Fruit fly (Drosophila melanogaster) whole organism, embryonic: ENCODE data around the gene Etfb.

Source experiments
- Ada2b ChIP-seq: fragments of 200-800 bp; sonication (Bioruptor generic); IDR thresholded peaks from 2 replicates; pipeline ENCODE4 v1.3.6; 2022; ENCODE audit warnings: missing biosample characterization, missing genetic modification characterization
- Atf-2 ChIP-seq: fragments of 200-800 bp; sonication (Bioruptor generic); optimal IDR thresholded peaks from 2 replicates; lab custom pipeline; 2016; ENCODE audit warnings: missing biosample characterization, missing genetic modification characterization
- BtbVII ChIP-seq: fragments of 200-800 bp; sonication (Bioruptor generic); optimal IDR thresholded peaks from 3 replicates; lab custom pipeline; 2017; ENCODE audit warnings: missing biosample characterization, mild to moderate bottlenecking, missing genetic modification characterization
- C15 ChIP-seq: fragments of 200-800 bp; sonication (Bioruptor generic); IDR thresholded peaks from 3 replicates; pipeline ENCODE4 v1.3.6; 2022; ENCODE audit warnings: missing biosample characterization, missing genetic modification characterization
- CG10321 ChIP-seq: fragments of 200-800 bp; sonication (Bioruptor generic); IDR thresholded peaks from 2 replicates; pipeline ENCODE4 v1.3.6; 2022; ENCODE audit warnings: missing biosample characterization, missing genetic modification characterization
- CG10543 ChIP-seq: fragments of 200-800 bp; sonication (Bioruptor generic); optimal IDR thresholded peaks from 3 replicates; lab custom pipeline; 2017; ENCODE audit warnings: missing biosample characterization, mild to moderate bottlenecking, missing genetic modification characterization, moderate library complexity
- CG10979 ChIP-seq: fragments of 200-800 bp; sonication (Bioruptor generic); optimal IDR thresholded peaks from 2 replicates; lab custom pipeline; 2018; ENCODE audit warnings: missing biosample characterization, mild to moderate bottlenecking, missing genetic modification characterization, moderate library complexity
- CG12769 ChIP-seq: fragments of 200-800 bp; sonication (Bioruptor generic); optimal IDR thresholded peaks from 2 replicates; lab custom pipeline; 2019; ENCODE audit warnings: missing biosample characterization, mild to moderate bottlenecking, missing genetic modification characterization, moderate library complexity
- CG13624 ChIP-seq: fragments of 200-800 bp; sonication (Bioruptor generic); optimal IDR thresholded peaks from 2 replicates; lab custom pipeline; 2016; ENCODE audit warnings: missing biosample characterization, missing genetic modification characterization
- CG13894 ChIP-seq: fragments of 200-800 bp; sonication (Bioruptor generic); optimal IDR thresholded peaks from 3 replicates; lab custom pipeline; 2018; ENCODE audit warnings: missing biosample characterization, mild to moderate bottlenecking, missing genetic modification characterization, moderate library complexity
- CG14014 ChIP-seq: fragments of 200-800 bp; sonication (Bioruptor generic); IDR thresholded peaks from 2 replicates; pipeline ENCODE4 v1.3.6; 2022; ENCODE audit warnings: missing biosample characterization, missing genetic modification characterization
- CG30020 ChIP-seq: fragments of 200-800 bp; optimal IDR thresholded peaks from 2 replicates; lab custom pipeline; 2019; ENCODE audit warnings: missing biosample characterization, mild to moderate bottlenecking, missing genetic modification characterization, moderate library complexity
- CG30431 ChIP-seq: fragments of 200-800 bp; sonication (Bioruptor generic); optimal IDR thresholded peaks from 2 replicates; lab custom pipeline; 2017; ENCODE audit warnings: missing biosample characterization, missing genetic modification characterization
- CG31388 ChIP-seq: fragments of 200-800 bp; sonication (Bioruptor generic); optimal IDR thresholded peaks from 2 replicates; lab custom pipeline; 2016; ENCODE audit warnings: missing biosample characterization, missing genetic modification characterization
- CG31441 ChIP-seq: fragments of 200-800 bp; sonication (Bioruptor generic); IDR thresholded peaks from 2 replicates; pipeline ENCODE4 v1.3.6; 2022; ENCODE audit warnings: missing biosample characterization, missing genetic modification characterization
- CG32772 ChIP-seq: fragments of 200-800 bp; sonication (Bioruptor generic); IDR thresholded peaks from 2 replicates; pipeline ENCODE4 v1.3.6; 2022; ENCODE audit warnings: missing biosample characterization, missing genetic modification characterization
- CG4707 ChIP-seq: fragments of 200-800 bp; sonication (Bioruptor generic); optimal IDR thresholded peaks from 2 replicates; lab custom pipeline; 2018; ENCODE audit warnings: missing biosample characterization, mild to moderate bottlenecking, missing genetic modification characterization, moderate library complexity
- CG9932 ChIP-seq: fragments of 200-800 bp; sonication (Bioruptor generic); IDR thresholded peaks from 2 replicates; pipeline ENCODE4 v1.3.6; 2022; ENCODE audit warnings: missing biosample characterization, missing genetic modification characterization
- CoRest ChIP-seq: fragments of 200-800 bp; sonication (Bioruptor generic); optimal IDR thresholded peaks from 3 replicates; lab custom pipeline; 2018; ENCODE audit warnings: missing biosample characterization, mild to moderate bottlenecking, missing genetic modification characterization, moderate library complexity
- E2f2 ChIP-seq: fragments of 200-800 bp; sonication (Bioruptor generic); IDR thresholded peaks from 2 replicates; pipeline ENCODE4 v1.3.6; 2022; ENCODE audit warnings: missing biosample characterization, missing genetic modification characterization
- Fer3 ChIP-seq: fragments of 200-800 bp; sonication (Bioruptor generic); optimal IDR thresholded peaks from 2 replicates; lab custom pipeline; 2018; ENCODE audit warnings: missing biosample characterization, mild to moderate bottlenecking, missing genetic modification characterization, moderate library complexity
- HLHmδ ChIP-seq: fragments of 200-800 bp; sonication (Bioruptor generic); optimal IDR thresholded peaks from 2 replicates; lab custom pipeline; 2018; ENCODE audit warnings: missing biosample characterization, mild to moderate bottlenecking, missing genetic modification characterization, moderate library complexity
- Hsf ChIP-seq: fragments of 200-800 bp; sonication (Bioruptor generic); optimal IDR thresholded peaks from 3 replicates; lab custom pipeline; 2016; ENCODE audit warnings: missing biosample characterization, missing genetic modification characterization
- Myb ChIP-seq: fragments of 200-800 bp; sonication (Bioruptor generic); optimal IDR thresholded peaks from 2 replicates; lab custom pipeline; 2016; ENCODE audit warnings: missing biosample characterization, missing genetic modification characterization
- PHDP ChIP-seq: fragments of 200-800 bp; sonication (Bioruptor generic); optimal IDR thresholded peaks from 3 replicates; lab custom pipeline; 2018; ENCODE audit warnings: missing biosample characterization, mild to moderate bottlenecking, missing genetic modification characterization, moderate library complexity
- YL-1 ChIP-seq: fragments of 200-800 bp; sonication (Bioruptor generic); optimal IDR thresholded peaks from 3 replicates; lab custom pipeline; 2017; ENCODE audit warnings: missing biosample characterization, mild to moderate bottlenecking, missing genetic modification characterization
- aop ChIP-seq: fragments of 200-800 bp; sonication (Bioruptor generic); IDR thresholded peaks from 2 replicates; pipeline ENCODE4 v1.3.6; 2022; ENCODE audit warnings: missing biosample characterization, missing genetic modification characterization
- chif ChIP-seq, 2 experiments: fragments of 200-800 bp; sonication (Bioruptor generic); optimal IDR thresholded peaks; 3 replicates each; lab custom pipeline; 2016; ENCODE audit warnings: missing biosample characterization in 2 of 2, missing genetic modification characterization in 2 of 2
- crol ChIP-seq: fragments of 200-800 bp; sonication (Bioruptor generic); IDR thresholded peaks from 2 replicates; pipeline ENCODE4 v1.3.6; 2022; ENCODE audit warnings: missing biosample characterization, missing genetic modification characterization
- cwo ChIP-seq: fragments of 200-800 bp; sonication (Bioruptor generic); optimal IDR thresholded peaks from 3 replicates; lab custom pipeline; 2017; ENCODE audit warnings: missing biosample characterization, missing genetic modification characterization, mild to moderate bottlenecking, moderate library complexity, missing genetic modification reagents
- dm ChIP-seq: fragments of 200-800 bp; sonication (Bioruptor generic); optimal IDR thresholded peaks from 3 replicates; lab custom pipeline; 2016; ENCODE audit warnings: missing biosample characterization, missing genetic modification characterization
- gt ChIP-seq: fragments of 200-800 bp; sonication (Bioruptor generic); IDR thresholded peaks from 2 replicates; pipeline ENCODE4 v1.3.6; 2022; ENCODE audit warnings: missing biosample characterization, missing genetic modification characterization
- ind ChIP-seq: fragments of 200-800 bp; sonication (Bioruptor generic); optimal IDR thresholded peaks from 3 replicates; lab custom pipeline; 2016; ENCODE audit warnings: missing biosample characterization, missing genetic modification characterization
- jumu ChIP-seq: fragments of 200-800 bp; sonication (Bioruptor generic); optimal IDR thresholded peaks from 3 replicates; lab custom pipeline; 2016; ENCODE audit warnings: missing biosample characterization, missing genetic modification characterization
- lbe ChIP-seq: fragments of 200-800 bp; sonication (Bioruptor generic); optimal IDR thresholded peaks from 2 replicates; lab custom pipeline; 2016; ENCODE audit warnings: missing biosample characterization, mild to moderate bottlenecking, missing genetic modification characterization
- lov ChIP-seq, 2 experiments: fragments of 200-800 bp in 1 of 2; fragments of >200 bp in 1 of 2; sonication (Bioruptor generic) in 1 of 2; IDR thresholded peaks in 1 of 2; optimal IDR thresholded peaks in 1 of 2; 2 replicates in 1 of 2; 3 replicates in 1 of 2; pipeline versions ENCODE4 v1.3.6 to Lab custom; 2017 to 2022; ENCODE audit warnings: missing biosample characterization in 1 of 2, missing genetic modification characterization in 1 of 2
- maf-S ChIP-seq: fragments of 200-800 bp; sonication (Bioruptor generic); optimal IDR thresholded peaks from 2 replicates; lab custom pipeline; 2016; ENCODE audit warnings: missing biosample characterization, missing genetic modification characterization
- mirr ChIP-seq: fragments of 200-800 bp; sonication (Bioruptor generic); optimal IDR thresholded peaks from 3 replicates; lab custom pipeline; 2018; ENCODE audit warnings: missing biosample characterization, mild to moderate bottlenecking, missing genetic modification characterization
- nom ChIP-seq: fragments of 200-800 bp; sonication (Bioruptor generic); optimal IDR thresholded peaks from 2 replicates; lab custom pipeline; 2017; ENCODE audit warnings: missing biosample characterization, missing genetic modification characterization, mild to moderate bottlenecking, moderate library complexity, missing genetic modification reagents
- repo ChIP-seq: fragments of 200-800 bp; sonication (Bioruptor generic); optimal IDR thresholded peaks from 2 replicates; lab custom pipeline; 2016; ENCODE audit warnings: missing biosample characterization, missing genetic modification characterization
- schlank ChIP-seq: fragments of 200-800 bp; sonication (Bioruptor generic); optimal IDR thresholded peaks from 2 replicates; lab custom pipeline; 2018; ENCODE audit warnings: missing biosample characterization, mild to moderate bottlenecking, missing genetic modification characterization
- scrt ChIP-seq: fragments of 200-800 bp; sonication (Bioruptor generic); optimal IDR thresholded peaks from 2 replicates; lab custom pipeline; 2018; ENCODE audit warnings: missing biosample characterization, mild to moderate bottlenecking, missing genetic modification characterization, moderate library complexity
- sd ChIP-seq: fragments of 200-800 bp; sonication (Bioruptor generic); optimal IDR thresholded peaks from 3 replicates; lab custom pipeline; 2018; ENCODE audit warnings: missing biosample characterization, mild to moderate bottlenecking, missing genetic modification characterization, moderate library complexity
- sens-2 ChIP-seq: fragments of 200-800 bp; sonication (Bioruptor generic); IDR thresholded peaks from 2 replicates; pipeline ENCODE4 v1.3.6; 2022; ENCODE audit warnings: missing biosample characterization, missing genetic modification characterization
- slbo ChIP-seq: fragments of 200-800 bp; sonication (Bioruptor generic); IDR thresholded peaks from 2 replicates; pipeline ENCODE4 v1.3.6; 2022; ENCODE audit warnings: missing biosample characterization, missing genetic modification characterization
- sr ChIP-seq: fragments of 200-800 bp; sonication (Bioruptor generic); IDR thresholded peaks from 3 replicates; pipeline ENCODE4 v1.3.6; 2022; ENCODE audit warnings: missing biosample characterization, missing genetic modification characterization
- tll ChIP-seq, 2 experiments: fragments of 200-800 bp in 1 of 2; fragments of >200 bp in 1 of 2; sonication (Bioruptor generic) in 1 of 2; optimal IDR thresholded peaks; 2 replicates each; lab custom pipeline; 2017 to 2019; ENCODE audit warnings: missing biosample characterization in 2 of 2, missing genetic modification characterization in 2 of 2, mild to moderate bottlenecking in 1 of 2, moderate library complexity in 1 of 2
- ttk ChIP-seq: fragments of 200-800 bp; sonication (Bioruptor generic); IDR thresholded peaks from 2 replicates; pipeline ENCODE4 v2.1.2; 2022; ENCODE audit warnings: missing biosample characterization, missing genetic modification characterization
- yki ChIP-seq: fragments of >200 bp; optimal IDR thresholded peaks from 3 replicates; lab custom pipeline; 2018
- zfh1 ChIP-seq: fragments of 200-800 bp; sonication (Bioruptor generic); IDR thresholded peaks from 3 replicates; pipeline ENCODE4 v1.3.6; 2022; ENCODE audit warnings: missing biosample characterization, missing genetic modification characterization

Etfb gene

DNA sequence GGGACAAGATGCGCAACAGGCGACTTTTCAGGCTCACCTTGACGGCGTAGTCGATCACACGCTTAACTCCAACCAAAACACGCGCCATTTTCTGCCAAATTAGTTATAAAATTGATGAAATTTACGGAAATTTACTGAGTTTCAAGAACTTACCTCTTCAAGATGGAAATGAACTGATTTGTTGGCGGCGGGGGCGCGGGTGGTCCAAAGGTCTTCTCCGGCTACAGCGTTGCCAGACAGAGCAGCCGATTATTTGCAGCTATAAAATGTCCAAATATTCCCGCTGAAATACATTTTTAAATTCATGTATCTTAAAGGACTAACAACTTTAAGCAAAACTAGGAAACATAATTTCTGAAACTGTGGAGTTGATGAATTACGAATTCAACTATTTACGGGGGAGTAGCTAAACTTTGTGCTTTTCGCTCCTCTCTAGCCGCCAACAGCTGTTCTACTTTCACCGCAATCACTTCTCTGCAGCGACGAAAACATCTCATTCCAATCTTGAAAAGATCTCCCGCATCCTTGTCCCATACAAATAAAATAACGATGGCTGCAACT lies at the start of gene Etfb, which contains the start of gene CG7789 (continued):
- TF ChIP-seq Hsf (GFP tag; lab: Kevin White, UChicago) (peak; percentile 83), CG10979 (peak; percentile 34), cwo (GFP tag; lab: Kevin White, UChicago) (no peak), sens-2 (GFP tag; lab: Robert Waterston, UW) (peak; percentile 70; the same call in 1 of the 2 replicates), lbe (GFP tag; lab: Kevin White, UChicago) (no peak), CG30020 (peak; percentile 32), CG10543 (peak; percentile 68), BtbVII (no peak), CG31441 (GFP tag; lab: Robert Waterston, UW) (no peak), CG4707 (GFP tag; lab: Kevin White, UChicago) (no peak), CG30431 (GFP tag; lab: Kevin White, UChicago) (peak; percentile 39), jumu (GFP tag; lab: Kevin White, UChicago) (peak; percentile 78), CG10321 (GFP tag; lab: Robert Waterston, UW) (peak; percentile 54), repo (GFP tag; lab: Kevin White, UChicago) (peak; percentile 54), ttk (GFP tag; lab: Robert Waterston, UW) (peak; percentile 74), CG32772 (GFP tag; lab: Robert Waterston, UW) (peak; percentile 77), crol (GFP tag; lab: Robert Waterston, UW) (peak; percentile 98), aop (no peak), scrt (GFP tag; lab: Kevin White, UChicago) (peak; percentile 81), PHDP (no peak), lov (optimal IDR thresholded peaks at IDR 0.05; lab: Kevin White, UChicago) (no peak), lov (GFP tag; IDR thresholded peaks at IDR 0.05; lab: Robert Waterston, UW) (0 out of 3 replicates have a peak, but pooled peaks have one; percentile 16), tll (GFP tag; optimal IDR thresholded peaks at IDR 0.05; lab: Kevin White, UChicago) (no peak), sr (GFP tag; lab: Robert Waterston, UW) (no peak), slbo (peak; percentile 90), E2f2 (GFP tag; lab: Robert Waterston, UW) (peak; percentile 70), CG9932 (peak; percentile 85), gt (GFP tag; lab: Robert Waterston, UW) (no peak), CG31388 (GFP tag; lab: Kevin White, UChicago) (no peak), CG14014 (GFP tag; lab: Robert Waterston, UW) (peak; percentile 74), Fer3 (tag; lab: Kevin White, UChicago) (peak; percentile 78), mirr (GFP tag; lab: Kevin White, UChicago) (peak; percentile 70), CG13894 (tag; lab: Kevin White, UChicago) (no peak), nom (GFP tag; lab: Kevin White, UChicago) (peak; percentile 99), chif (GFP tag; optimal IDR thresholded peaks at IDR 0.05; lab: Kevin White, UChicago) (peak; percentile 55 to 65), C15 (GFP tag; lab: Robert Waterston, UW) (peak; percentile 78), zfh1 (peak; percentile 78), Myb (GFP tag; lab: Kevin White, UChicago) (peak; percentile 78), CG13624 (peak; percentile 87), HLHmδ (GFP tag; lab: Kevin White, UChicago) (no peak), dm (GFP tag; lab: Kevin White, UChicago) (peak; percentile 72), CoRest (tag; lab: Kevin White, UChicago) (peak; percentile 80), YL-1 (GFP tag; lab: Kevin White, UChicago) (peak; percentile 94), schlank (peak; percentile 72), Ada2b (GFP tag; lab: Robert Waterston, UW) (peak; percentile 73), CG12769 (tag; lab: Kevin White, UChicago) (no peak), yki (no peak), sd (tag; lab: Kevin White, UChicago) (no peak), Atf-2 (GFP tag; lab: Kevin White, UChicago) (peak; percentile 55), maf-S (GFP tag; lab: Kevin White, UChicago) (peak; percentile 65), ind (GFP tag; lab: Kevin White, UChicago) (peak; percentile 69)
